Worm (Caenorhabditis elegans) whole organism, late embryonic: ENCODE data around the gene mtq-2.
A peak's percentile ranks its signal among the peaks of the same experiment; 100 is the strongest.

Source experiments
- ceh-48 ChIP-seq: sonication (generic microtip); optimal IDR thresholded peaks from 2 replicates; lab custom pipeline; 2016; ENCODE audit warnings: missing genetic modification characterization, inconsistent platforms, missing compliant biosample characterization
- hlh-30 ChIP-seq: sonication (generic microtip); optimal IDR thresholded peaks from 2 replicates; lab custom pipeline; 2017; ENCODE audit warnings: antibody characterized with exemption, missing genetic modification characterization, missing compliant biosample characterization; ENCODE audit not compliant: insufficient read depth
- lin-11 ChIP-seq: fragments of 200-800 bp; sonication (Bioruptor generic); optimal IDR thresholded peaks from 2 replicates; lab custom pipeline; 2018; ENCODE audit warnings: mild to moderate bottlenecking, missing genetic modification characterization, missing compliant biosample characterization
- nhr-11 ChIP-seq: fragments of 150-350 bp; optimal IDR thresholded peaks from 2 replicates; lab custom pipeline; 2014; ENCODE audit warnings: missing biosample characterization, missing genetic modification characterization
- pag-3 ChIP-seq: sonication (generic microtip); optimal IDR thresholded peaks from 2 replicates; lab custom pipeline; 2016; ENCODE audit warnings: missing compliant biosample characterization, missing genetic modification characterization, borderline replicate concordance
- tbx-7 ChIP-seq: sonication (generic microtip); optimal IDR thresholded peaks from 2 replicates; lab custom pipeline; 2016; ENCODE audit warnings: missing genotype, missing genetic modification characterization, missing compliant biosample characterization
- ttx-3 ChIP-seq: sonication (generic microtip); optimal IDR thresholded peaks from 2 replicates; lab custom pipeline; 2016; ENCODE audit warnings: missing genetic modification reagents, missing genetic modification characterization, missing compliant biosample characterization

The mtq-2 gene

DNA sequence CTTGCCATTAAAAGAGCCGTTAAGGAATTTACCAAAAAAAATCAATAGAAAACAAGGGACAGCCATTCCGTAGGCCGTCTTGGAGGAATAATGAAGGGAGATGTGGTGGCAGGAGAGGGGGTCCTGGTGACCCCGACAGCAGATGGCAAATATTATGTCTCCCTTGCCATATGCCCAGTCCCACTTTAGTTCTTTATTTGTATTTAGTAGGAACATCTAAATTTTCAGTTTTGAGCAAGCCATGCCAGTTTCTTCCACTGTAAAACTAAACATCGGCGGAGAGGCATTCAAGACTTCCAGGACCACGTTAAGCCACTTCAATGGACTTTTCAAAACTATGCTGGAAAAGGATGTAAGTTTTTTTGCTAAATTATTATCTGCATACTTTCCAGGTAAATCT is 52.0 kb downstream of the mtq-2 start, which contains the start of gene C40A11.4:
TSS of gene C40A11.4 (plus strand) at position 188 of the 400 bp plus-strand sequence.
- no peak for TF ChIP-seq pag-3 (tag; lab: Kevin White, UChicago)
- no peak for TF ChIP-seq lin-11 (tag; lab: Kevin White, UChicago)
- TF ChIP-seq tbx-7 (tag; lab: Kevin White, UChicago) = no peak
- no peak for TF ChIP-seq ttx-3 (tag; lab: Kevin White, UChicago)
- no peak for TF ChIP-seq nhr-11 (tag; lab: Kevin White, UChicago)
- no peak for TF ChIP-seq hlh-30 (tag; lab: Kevin White, UChicago)
- TF ChIP-seq ceh-48 = peak; percentile 16
- TF ChIP-seq, all 69 proteins: peak for 1
